Worm (Caenorhabditis elegans): ENCODE data around the gene alg-2.
"Not testable (repeated sequence)": the region's sequence is repeated elsewhere in the genome, so short reads cannot be mapped to it uniquely, and the experiment has no call there.

Gene alg-2

ce11 chrII:850567-850966 lies 22.4 kb upstream of the alg-2 start, which contains the start of gene F28A10.5:
Gene F28A10.5 (minus strand): TSS chrII:850667.
- not testable (repeated sequence) for TF ChIP-seq ces-1 (GFP tag; optimal IDR thresholded peaks at IDR 0.05); ceh-63 (GFP tag; optimal IDR thresholded peaks at IDR 0.05); egl-13 (tag; optimal IDR thresholded peaks at IDR 0.05)

- TF ChIP-seq irx-1 (tag; optimal IDR thresholded peaks at IDR 0.05) (no peak), nhr-20 (tag; optimal IDR thresholded peaks at IDR 0.05) (no peak), sptf-1 (tag; optimal IDR thresholded peaks at IDR 0.05) (no peak), hlh-17 (GFP tag; optimal IDR thresholded peaks at IDR 0.05; ENCODE audit: borderline replicate concordance) (no peak), nhr-90 (tag; optimal IDR thresholded peaks at IDR 0.05; ENCODE audit: poor library complexity) (no peak), lin-14 (GFP tag; optimal IDR thresholded peaks at IDR 0.05) (no peak), grh-1 (GFP tag; IDR thresholded peaks at IDR 0.05) (no peak), unc-86 (tag; optimal IDR thresholded peaks at IDR 0.05) (no peak), lir-3 (tag; optimal IDR thresholded peaks at IDR 0.05; ENCODE audit: poor library complexity) (no peak), Y116A8C.19 (tag; optimal IDR thresholded peaks at IDR 0.05; ENCODE audit: borderline replicate concordance) (no peak), C04F5.9 (tag; optimal IDR thresholded peaks at IDR 0.05) (no peak), ceh-63 (GFP tag; optimal IDR thresholded peaks at IDR 0.05) (no peak), swsn-7 (tag; optimal IDR thresholded peaks at IDR 0.05) (no peak), C16A3.4 (tag; optimal IDR thresholded peaks at IDR 0.05) (no peak), ceh-90 (tag; optimal IDR thresholded peaks at IDR 0.05) (no peak)
These were observed 11.4 kb upstream of the alg-2 start, which contains the start of gene Y46B2A.4 for ce11 chrII:861564-861963. Gene Y46B2A.4 (plus strand): TSS chrII:861864.

ce11 chrII:866801-867200 lies 6.2 kb upstream of the alg-2 start, which contains the start of gene Y46B2A.3:
Gene Y46B2A.3 (minus strand): TSS chrII:866901.
- TF ChIP-seq sup-37 (GFP tag; optimal IDR thresholded peaks at IDR 0.05) = no peak
- TF ChIP-seq aly-2 (tag; optimal IDR thresholded peaks at IDR 0.05) = no peak
- TF ChIP-seq hlh-4 (tag; optimal IDR thresholded peaks at IDR 0.05) = no peak
- TF ChIP-seq ets-5 (GFP tag; IDR thresholded peaks at IDR 0.05) = no peak
- TF ChIP-seq lin-15B (tag; optimal IDR thresholded peaks at IDR 0.05) = no peak
- no peak for TF ChIP-seq unc-98 (GFP tag; IDR thresholded peaks at IDR 0.05)
- TF ChIP-seq mef-2 (tag; optimal IDR thresholded peaks at IDR 0.05) = no peak
- no peak for TF ChIP-seq nhr-12 (tag; optimal IDR thresholded peaks at IDR 0.05)
- TF ChIP-seq blmp-1 (tag; optimal IDR thresholded peaks at IDR 0.05) = no peak
- no peak for TF ChIP-seq lsy-2 (tag; optimal IDR thresholded peaks at IDR 0.05)
- TF ChIP-seq tbx-2 (tag; optimal IDR thresholded peaks at IDR 0.05) = no peak
- no peak for TF ChIP-seq egl-13 (tag; optimal IDR thresholded peaks at IDR 0.05)

- TF ChIP-seq mdl-1 (tag; optimal IDR thresholded peaks at IDR 0.05) (no peak), ceh-90 (tag; optimal IDR thresholded peaks at IDR 0.05) (no peak), dpl-1 (GFP tag; optimal IDR thresholded peaks at IDR 0.05) (no peak), lin-35 (GFP tag; optimal IDR thresholded peaks at IDR 0.05) (no peak)
These were observed 4.7 kb upstream of the alg-2 start, which contains the start of gene fbxc-51 for ce11 chrII:868240-868864. Gene fbxc-51 (plus strand): TSS chrII:868814.

- TF ChIP-seq lin-13 (GFP tag; optimal IDR thresholded peaks at IDR 0.05) (no peak), unc-98 (GFP tag; IDR thresholded peaks at IDR 0.05) (no peak), sox-4 (tag; optimal IDR thresholded peaks at IDR 0.05) (no peak), dsc-1 (tag; optimal IDR thresholded peaks at IDR 0.05) (no peak), swsn-7 (tag; optimal IDR thresholded peaks at IDR 0.05) (no peak), efl-1 (optimal IDR thresholded peaks at IDR 0.05) (no peak), efl-1 (GFP tag; optimal IDR thresholded peaks at IDR 0.05 in 1 of 2) (peak in 1 of 2 experiments; percentile 3)
These were observed 3.7 kb upstream of the alg-2 start for ce11 chrII:869316-869715.

Data from whole organism, L1 larva.